Worm (Caenorhabditis elegans): Measurements from ENCODE around the gene F53E10.1.
"Not testable (repeated sequence)": the region's sequence is repeated elsewhere in the genome, so short reads cannot be mapped to it uniquely, and the experiment has no call there.

The F53E10.1 gene

ce11 chrV:2603056-2603455, 12.1 kb upstream of the F53E10.1 start, which contains the start of gene F53E10.6 (continued):
- TF ChIP-seq mxl-1 (tag; optimal IDR thresholded peaks at IDR 0.05) (no peak), xnd-1 (tag; optimal IDR thresholded peaks at IDR 0.05) (no peak)

DNA sequence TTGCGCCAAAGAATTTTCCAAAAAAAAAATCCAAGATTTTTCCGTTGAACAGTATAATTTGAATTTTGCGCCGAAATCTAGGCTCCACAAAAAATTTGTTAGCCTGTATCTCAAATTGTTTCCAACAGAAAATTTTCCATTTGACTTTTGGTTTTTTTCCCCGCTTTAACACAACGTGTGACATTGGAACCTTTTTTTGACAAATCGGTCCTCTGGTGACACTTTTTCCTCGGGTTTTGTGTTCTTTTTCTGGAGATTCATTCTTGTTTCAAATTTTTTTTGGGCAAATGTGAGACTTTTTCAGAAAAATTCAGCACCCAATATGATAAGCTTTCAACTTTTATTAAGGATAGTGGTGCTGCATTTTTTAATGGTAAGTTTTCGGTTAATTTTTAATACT, 6.8 kb upstream of the F53E10.1 start, which contains the start of gene acr-17:
Gene acr-17 (plus strand): TSS at position 301 of the 400 bp plus-strand sequence.
- no peak for TF ChIP-seq zim-3 (tag; optimal IDR thresholded peaks at IDR 0.05)
- TF ChIP-seq F52B5.7 (tag; optimal IDR thresholded peaks at IDR 0.05) = no peak
- TF ChIP-seq ama-1 (optimal IDR thresholded peaks at IDR 0.05) = no peak
- TF ChIP-seq ama-1 (GFP tag; optimal IDR thresholded peaks at IDR 0.05) = no peak
- no peak for TF ChIP-seq ceh-58 (GFP tag; IDR thresholded peaks at IDR 0.05)

DNA sequence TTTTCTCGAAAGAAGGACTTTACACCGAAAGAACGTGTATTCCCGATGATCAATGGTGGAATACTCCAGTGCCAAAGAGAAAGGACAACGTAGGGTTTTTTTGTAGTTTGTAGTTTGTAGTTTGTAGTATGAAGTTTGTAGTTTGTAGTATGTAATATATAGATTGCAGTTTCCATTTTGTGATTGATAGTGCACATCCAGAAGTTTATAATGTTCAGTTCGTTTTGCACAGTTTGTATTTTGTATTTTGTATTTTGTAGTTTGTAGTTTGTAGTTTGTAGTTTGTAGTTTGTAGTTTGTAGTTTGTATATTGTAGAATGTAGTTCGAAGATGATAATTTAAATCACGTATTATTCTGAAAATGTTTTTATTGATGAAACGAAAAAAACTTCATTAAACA, 2.4 kb downstream of the F53E10.1 start:
- no peak for TF ChIP-seq ama-1 (optimal IDR thresholded peaks at IDR 0.05)
- TF ChIP-seq ama-1 (GFP tag; optimal IDR thresholded peaks at IDR 0.05) = no peak
- TF ChIP-seq mel-28 (tag; optimal IDR thresholded peaks at IDR 0.05; ENCODE audit: borderline replicate concordance) = no peak
- no peak for TF ChIP-seq ztf-26 (tag; optimal IDR thresholded peaks at IDR 0.05)
- TF ChIP-seq Y56A3A.18 (GFP tag; IDR thresholded peaks at IDR 0.05) = no peak
- TF ChIP-seq lsl-1 (GFP tag; optimal IDR thresholded peaks at IDR 0.05) = no peak
- no peak for TF ChIP-seq ets-4 (GFP tag; optimal IDR thresholded peaks at IDR 0.05)
- TF ChIP-seq F49E8.2 (tag; optimal IDR thresholded peaks at IDR 0.05; ENCODE audit: insufficient read depth) = no peak
- no peak for TF ChIP-seq Y67H2A.10 (GFP tag; conservative IDR thresholded peaks at IDR 0.05)
- no peak for TF ChIP-seq egrh-3 (GFP tag; IDR thresholded peaks at IDR 0.05)
- TF ChIP-seq ccch-3 (GFP tag; optimal IDR thresholded peaks at IDR 0.05) = no peak
- TF ChIP-seq Y53G8AR.9 (GFP tag; conservative IDR thresholded peaks at IDR 0.05) = no peak
- TF ChIP-seq hmg-20 (GFP tag; IDR thresholded peaks at IDR 0.05) = no peak
- no peak for TF ChIP-seq zfh-2 (GFP tag; conservative IDR thresholded peaks at IDR 0.05)

- no peak for TF ChIP-seq chd-7 (tag; optimal IDR thresholded peaks at IDR 0.05)
- TF ChIP-seq hmg-20 (GFP tag; IDR thresholded peaks at IDR 0.05) = no peak
- TF ChIP-seq Y95B8A.8 (GFP tag; IDR thresholded peaks at IDR 0.05) = no peak
- no peak for TF ChIP-seq let-526 (GFP tag; IDR thresholded peaks at IDR 0.05)
- no peak for TF ChIP-seq nfyb-1 (GFP tag; IDR thresholded peaks at IDR 0.05)
- TF ChIP-seq unc-62 (GFP tag; optimal IDR thresholded peaks at IDR 0.05) = no peak
These were observed 6.8 kb downstream of the F53E10.1 start, which contains the start of gene srh-271 for ce11 chrV:2621879-2622278. Gene srh-271, minus strand, starts transcription at chrV:2621979.

DNA sequence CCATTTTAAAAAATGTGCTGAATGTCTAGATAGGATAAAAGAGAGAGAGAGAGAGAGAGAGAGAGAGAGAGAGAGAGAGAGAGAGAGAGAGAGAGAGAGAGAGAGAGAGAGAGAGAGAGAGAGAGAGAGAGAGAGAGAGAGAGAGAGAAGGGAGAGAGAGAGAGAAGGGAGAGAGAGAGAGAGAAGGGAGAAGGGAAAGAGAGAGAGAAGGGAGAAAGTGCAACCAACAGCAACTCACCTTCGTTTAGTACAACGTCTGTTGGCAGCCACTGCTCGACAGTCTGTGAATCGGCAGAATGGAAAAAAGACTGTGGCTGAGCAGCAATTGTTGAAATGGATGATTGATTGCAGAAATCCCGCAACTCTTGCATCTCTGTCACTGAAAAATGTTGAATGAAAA, 8.7 kb downstream of the F53E10.1 start:
- no peak for TF ChIP-seq let-607 (tag; optimal IDR thresholded peaks at IDR 0.05)
- peak; percentile 58; the same call in 1 of the 2 replicates for TF ChIP-seq zfh-2 (GFP tag; conservative IDR thresholded peaks at IDR 0.05)

- TF ChIP-seq zfh-2, C06A6.2, B0019.2 (GFP tag; conservative IDR thresholded peaks at IDR 0.05): not testable (repeated sequence)
These were observed 10.2 kb downstream of the F53E10.1 start, which contains the start of gene sknr-1 for ce11 chrV:2625360-2625759. Gene sknr-1, minus strand, starts transcription at chrV:2625460.

- TF ChIP-seq ekl-4 (GFP tag; IDR thresholded peaks at IDR 0.05) = peak; percentile 51; the same call in 1 of the 2 replicates
- peak; percentile 17; the same call in 1 of the 2 replicates for TF ChIP-seq pbrm-1 (GFP tag; IDR thresholded peaks at IDR 0.05)
- TF ChIP-seq zfh-2 (GFP tag; conservative IDR thresholded peaks at IDR 0.05) = peak; percentile 80
- TF ChIP-seq Y56A3A.18 (GFP tag; IDR thresholded peaks at IDR 0.05) = 0 out of 2 replicates have a peak, but pooled peaks have one; percentile 9
- TF ChIP-seq lin-26 (GFP tag; IDR thresholded peaks at IDR 0.05) = peak; percentile 89
- peak; percentile 99 for TF ChIP-seq egrh-3 (GFP tag; IDR thresholded peaks at IDR 0.05)
- not testable (repeated sequence) for TF ChIP-seq snpc-4 (GFP tag; optimal IDR thresholded peaks at IDR 0.05)
- TF ChIP-seq snpc-4 (tag; optimal IDR thresholded peaks at IDR 0.05) = peak in 2 of 4 experiments; percentile 19 to 53
- TF ChIP-seq mcd-1 (GFP tag; IDR thresholded peaks at IDR 0.05) = peak; percentile 45; the same call in 1 of the 2 replicates
- 0 out of 2 replicates have a peak, but pooled peaks have one; percentile 77 for TF ChIP-seq aptf-3 (GFP tag; IDR thresholded peaks at IDR 0.05)
- 0 out of 2 replicates have a peak, but pooled peaks have one; percentile 6 for TF ChIP-seq ztf-25 (GFP tag; IDR thresholded peaks at IDR 0.05)
- TF ChIP-seq D2030.7 (GFP tag; IDR thresholded peaks at IDR 0.05) = peak; percentile 44
- peak; percentile 22 for TF ChIP-seq madf-6 (GFP tag; IDR thresholded peaks at IDR 0.05)
These were observed 19.9 kb downstream of the F53E10.1 start for ce11 chrV:2634783-2635569.
